Worm (Caenorhabditis elegans) whole organism, L3 larva: ENCODE results near the gene rib-2.
A peak's percentile ranks its signal among the peaks of the same experiment; 100 is the strongest.

Source experiments
- ZK546.5 ChIP-seq: sonication (generic microtip); optimal IDR thresholded peaks from 2 replicates; lab custom pipeline; 2017; ENCODE audit warnings: missing biosample characterization, missing genetic modification characterization
- ama-1 ChIP-seq: fragments of 150-350 bp; optimal IDR thresholded peaks from 2 replicates; lab custom pipeline; 2018
- ceh-16 ChIP-seq: sonication (generic microtip); optimal IDR thresholded peaks from 2 replicates; lab custom pipeline; 2017; ENCODE audit warnings: missing biosample characterization, missing genetic modification characterization
- ceh-28 ChIP-seq: fragments of 150-350 bp; optimal IDR thresholded peaks from 2 replicates; lab custom pipeline; 2014; ENCODE audit warnings: missing biosample characterization, missing genetic modification reagents, missing genetic modification characterization
- ceh-82 ChIP-seq: fragments of 150-350 bp; optimal IDR thresholded peaks from 2 replicates; lab custom pipeline; 2014; ENCODE audit warnings: missing biosample characterization, missing genetic modification characterization
- ceh-9 ChIP-seq: sonication (generic microtip); optimal IDR thresholded peaks from 2 replicates; lab custom pipeline; 2018; ENCODE audit warnings: missing biosample characterization, missing genetic modification characterization
- daf-12 ChIP-seq: fragments of 150-350 bp; optimal IDR thresholded peaks from 2 replicates; lab custom pipeline; 2014; ENCODE audit warnings: missing biosample characterization, missing genetic modification reagents, missing genetic modification characterization
- elt-1 ChIP-seq: fragments of 150-350 bp; optimal IDR thresholded peaks from 2 replicates; lab custom pipeline; 2014; ENCODE audit warnings: missing biosample characterization, missing genetic modification characterization
- elt-2 ChIP-seq: sonication (generic microtip); optimal IDR thresholded peaks from 2 replicates; lab custom pipeline; 2016; ENCODE audit warnings: missing genetic modification reagents, mild to moderate bottlenecking, missing genetic modification characterization, missing compliant biosample characterization
- elt-3 ChIP-seq, 3 experiments: fragments of 150-350 bp in 1 of 3; sonication (generic microtip) in 2 of 3; optimal IDR thresholded peaks; 2 replicates in 2 of 3; 4 replicates in 1 of 3; lab custom pipeline; 2014 to 2017; ENCODE audit warnings: missing biosample characterization in 3 of 3, missing genetic modification characterization in 3 of 3
- fkh-10 ChIP-seq: sonication (generic microtip); optimal IDR thresholded peaks from 2 replicates; lab custom pipeline; 2017; ENCODE audit warnings: missing biosample characterization, missing genetic modification reagents, missing genetic modification characterization
- hmg-11 ChIP-seq: sonication (generic microtip); optimal IDR thresholded peaks from 2 replicates; lab custom pipeline; 2016; ENCODE audit warnings: missing genetic modification characterization, missing compliant biosample characterization
- lin-39 ChIP-seq: fragments of 150-350 bp; optimal IDR thresholded peaks from 2 replicates; lab custom pipeline; 2018; ENCODE audit warnings: missing biosample characterization, missing genetic modification reagents, missing genetic modification characterization
- lsy-12 ChIP-seq: sonication (generic microtip); optimal IDR thresholded peaks from 2 replicates; lab custom pipeline; 2016; ENCODE audit warnings: mild to moderate bottlenecking, missing genetic modification characterization, missing compliant biosample characterization
- mdl-1 ChIP-seq: fragments of 150-350 bp; optimal IDR thresholded peaks from 2 replicates; lab custom pipeline; 2014; ENCODE audit warnings: missing biosample characterization, missing genetic modification characterization
- mml-1 ChIP-seq: fragments of 150-350 bp; sonication (generic microtip); optimal IDR thresholded peaks from 3 replicates; lab custom pipeline; 2014; ENCODE audit warnings: missing biosample characterization, missing genetic modification characterization
- nhr-11 ChIP-seq: fragments of 150-350 bp; optimal IDR thresholded peaks from 2 replicates; lab custom pipeline; 2014; ENCODE audit warnings: missing biosample characterization, missing genetic modification characterization
- nhr-23 ChIP-seq: fragments of 150-350 bp; optimal IDR thresholded peaks from 2 replicates; lab custom pipeline; 2014; ENCODE audit warnings: missing biosample characterization, missing genetic modification reagents, missing genetic modification characterization
- nhr-237 ChIP-seq: fragments of 150-350 bp; optimal IDR thresholded peaks from 2 replicates; lab custom pipeline; 2014; ENCODE audit warnings: missing biosample characterization, missing genetic modification characterization
- nhr-28 ChIP-seq: fragments of 150-350 bp; optimal IDR thresholded peaks from 2 replicates; lab custom pipeline; 2014; ENCODE audit warnings: missing biosample characterization, missing genetic modification characterization
- nhr-43 ChIP-seq: sonication (generic microtip); optimal IDR thresholded peaks from 2 replicates; lab custom pipeline; 2016; ENCODE audit warnings: mild to moderate bottlenecking, missing genetic modification characterization, missing compliant biosample characterization; ENCODE audit not compliant: poor library complexity, severe bottlenecking
- nhr-67 ChIP-seq: fragments of 150-350 bp; optimal IDR thresholded peaks from 2 replicates; lab custom pipeline; 2014; ENCODE audit warnings: missing biosample characterization, missing genetic modification characterization
- nhr-76 ChIP-seq: fragments of 150-350 bp; sonication (generic microtip); optimal IDR thresholded peaks from 5 replicates; lab custom pipeline; 2014; ENCODE audit warnings: missing biosample characterization, missing genetic modification characterization
- nhr-77 ChIP-seq: fragments of 150-350 bp; optimal IDR thresholded peaks from 2 replicates; lab custom pipeline; 2014; ENCODE audit warnings: missing biosample characterization, missing genetic modification characterization
- pha-4 ChIP-seq: fragments of 150-350 bp; optimal IDR thresholded peaks from 2 replicates; lab custom pipeline; 2014; ENCODE audit warnings: missing biosample characterization, missing genetic modification reagents, missing genetic modification characterization
- pqm-1 ChIP-seq: fragments of 150-350 bp; optimal IDR thresholded peaks from 2 replicates; lab custom pipeline; 2017; ENCODE audit warnings: missing biosample characterization, missing genetic modification characterization, inconsistent platforms
- sea-2 ChIP-seq: fragments of 150-350 bp; sonication (generic microtip); optimal IDR thresholded peaks from 4 replicates; lab custom pipeline; 2014; ENCODE audit warnings: missing biosample characterization, missing genetic modification reagents, missing genetic modification characterization
- snpc-4 ChIP-seq: fragments of 150-350 bp; optimal IDR thresholded peaks from 2 replicates; lab custom pipeline; 2014; ENCODE audit warnings: missing biosample characterization, missing genetic modification characterization
- unc-39 ChIP-seq: sonication (generic microtip); optimal IDR thresholded peaks from 4 replicates; lab custom pipeline; 2017; ENCODE audit warnings: missing biosample characterization, missing genetic modification characterization
- unc-62 ChIP-seq: fragments of 150-350 bp; sonication (generic microtip); optimal IDR thresholded peaks from 4 replicates; lab custom pipeline; 2014; ENCODE audit warnings: missing biosample characterization, missing genetic modification reagents, missing genetic modification characterization
- ztf-4 ChIP-seq: fragments of 150-350 bp; optimal IDR thresholded peaks from 2 replicates; lab custom pipeline; 2014; ENCODE audit warnings: missing biosample characterization, missing genetic modification characterization

Gene rib-2

ce11 chrIII:10706972-10707438 lies 35.6 kb upstream of the rib-2 start, which contains the start of the genes Y39A1A.21 and Y39A1A.22 (continued):
- TF ChIP-seq mml-1 (tag; lab: Kevin White, UChicago) (no peak), sea-2 (GFP tag; lab: Kevin White, UChicago) (no peak), daf-12 (tag; lab: Kevin White, UChicago) (no peak), nhr-28 (tag; lab: Kevin White, UChicago) (no peak)

DNA sequence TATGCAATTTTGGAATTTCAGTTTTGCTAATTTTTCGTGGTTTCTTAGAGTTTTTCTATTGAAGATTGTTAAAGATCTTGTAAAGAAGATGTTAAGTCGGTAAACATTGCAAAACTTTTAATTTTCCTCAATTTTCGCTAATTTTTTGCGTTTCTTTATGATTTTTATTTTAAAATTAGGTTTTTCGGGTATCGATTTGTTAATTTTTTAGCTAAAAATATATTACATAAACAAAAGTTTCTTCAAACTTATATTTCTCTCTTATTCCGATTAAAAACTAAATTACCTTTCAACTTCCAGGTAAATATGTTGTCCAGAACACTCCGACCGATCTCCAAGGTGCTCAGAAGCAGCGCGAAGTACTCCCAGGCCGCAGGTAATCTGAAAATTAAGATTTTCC lies 35.1 kb upstream of the rib-2 start, which contains the start of gene mrpl-12:
Gene mrpl-12 (plus strand): TSS at position 301 of the 400 bp plus-strand sequence.
- TF ChIP-seq ceh-9 (tag; lab: Kevin White, UChicago) (no peak), ceh-28 (tag; lab: Kevin White, UChicago) (no peak), elt-3 (tag; optimal IDR thresholded peaks at IDR 0.05; lab: Kevin White, UChicago) (no peak)

DNA sequence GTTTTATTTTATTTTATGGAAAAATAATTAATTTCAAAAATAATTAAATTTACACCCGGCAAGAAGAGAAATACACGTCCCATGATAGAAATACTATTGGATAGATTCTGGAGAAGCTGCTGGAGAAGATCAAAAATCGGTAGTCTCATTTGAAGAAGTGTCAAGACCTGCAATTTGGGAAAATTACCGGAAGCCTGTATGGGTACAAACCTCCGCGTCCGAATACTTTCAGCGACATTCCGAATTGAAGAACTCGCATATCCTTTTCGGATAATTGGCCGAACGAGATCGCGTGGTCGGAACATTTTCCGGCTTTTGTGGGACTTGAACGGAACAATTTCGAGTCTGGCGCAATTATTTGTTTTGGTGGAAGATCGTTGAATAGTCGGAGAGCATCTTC lies 34.1 kb upstream of the rib-2 start:
- TF ChIP-seq lin-39 (tag; lab: Kevin White, UChicago): no peak
- TF ChIP-seq nhr-76 (tag; lab: Kevin White, UChicago): no peak
- no peak for TF ChIP-seq fkh-10 (GFP tag; lab: Kevin White, UChicago)
- no peak for TF ChIP-seq ceh-82
- no peak for TF ChIP-seq nhr-28 (tag; lab: Kevin White, UChicago)
- TF ChIP-seq nhr-77: no peak
- TF ChIP-seq hmg-11 (tag; lab: Kevin White, UChicago): no peak

- TF ChIP-seq nhr-76 (tag; lab: Kevin White, UChicago): no peak
- no peak for TF ChIP-seq elt-2 (tag; lab: Kevin White, UChicago)
- TF ChIP-seq unc-39 (tag; lab: Kevin White, UChicago): no peak
- TF ChIP-seq ZK546.5: no peak
- no peak for TF ChIP-seq unc-62 (GFP tag; lab: Kevin White, UChicago)
- no peak for TF ChIP-seq elt-3 (tag; optimal IDR thresholded peaks at IDR 0.05; lab: Kevin White, UChicago)
Measured at ce11 chrIII:10709676-10710075, 32.9 kb upstream of the rib-2 start.

DNA sequence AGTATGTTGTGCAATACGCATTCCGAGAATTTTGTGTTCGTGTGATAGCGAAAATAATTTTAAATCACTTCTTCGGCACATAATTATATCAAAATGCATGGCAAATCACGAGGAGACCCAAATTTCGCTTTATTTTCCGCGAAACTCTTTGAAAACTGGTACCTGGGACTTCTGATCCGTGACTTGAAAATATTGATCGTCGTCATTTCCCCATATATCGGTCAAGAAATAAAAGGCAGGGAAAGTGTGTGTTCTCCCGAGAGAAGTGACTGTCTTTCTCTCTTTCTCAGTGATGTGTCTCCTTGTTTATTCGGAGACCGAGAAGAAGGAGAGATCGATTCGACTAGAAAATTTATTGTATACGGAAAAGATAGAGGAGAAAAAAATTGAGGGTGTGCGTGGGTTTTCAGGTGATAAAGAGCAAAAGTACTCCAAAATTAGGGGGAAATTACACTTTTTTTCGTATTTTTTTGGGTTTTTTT lies 31.4 kb upstream of the rib-2 start, which contains the start of gene W09D10.5:
Gene W09D10.5 (minus strand): TSS at position 345 of the 482 bp plus-strand sequence.
- peak; percentile 47 for TF ChIP-seq elt-2 (tag; lab: Kevin White, UChicago)
- peak; percentile 29 for TF ChIP-seq pqm-1 (tag; lab: Kevin White, UChicago)
- TF ChIP-seq ceh-28 (tag; lab: Kevin White, UChicago): peak; percentile 55
- peak; percentile 43 for TF ChIP-seq ztf-4 (tag; lab: Kevin White, UChicago)
- no peak for TF ChIP-seq mml-1 (tag; lab: Kevin White, UChicago)
- no peak for TF ChIP-seq elt-1
- TF ChIP-seq ZK546.5: no peak
- peak; percentile 68 for TF ChIP-seq lsy-12 (tag; lab: Kevin White, UChicago)
- peak; percentile 47 for TF ChIP-seq nhr-43 (tag; lab: Kevin White, UChicago)
- peak; percentile 72 for TF ChIP-seq nhr-23 (tag; lab: Kevin White, UChicago)
- no peak for TF ChIP-seq nhr-67
- TF ChIP-seq pha-4 (tag; lab: Kevin White, UChicago): peak; percentile 49
- peak; percentile 90 for TF ChIP-seq ama-1 (lab: Kevin White, UChicago)
- TF ChIP-seq, all 47 proteins: peak for 9

DNA sequence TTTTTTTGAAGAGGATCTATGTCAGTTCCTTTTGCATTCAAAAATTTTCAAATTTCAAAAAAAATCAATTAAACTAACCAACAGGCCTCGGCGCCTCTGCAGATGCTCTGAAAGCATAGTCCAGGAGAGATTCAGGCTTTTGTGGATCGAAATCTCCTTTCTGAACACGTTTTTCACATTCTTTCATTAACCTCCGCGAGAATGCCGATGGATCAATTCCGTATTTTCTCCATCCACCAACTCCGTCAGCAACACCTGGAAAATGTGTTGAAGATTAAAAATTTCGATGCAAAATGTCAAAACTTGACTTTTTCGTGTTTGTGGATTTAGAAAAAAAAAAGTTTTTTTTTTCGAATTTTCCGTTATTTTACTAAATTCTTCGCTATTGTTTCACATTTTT lies 28.1 kb upstream of the rib-2 start:
- peak; percentile 33 for TF ChIP-seq ama-1 (lab: Kevin White, UChicago)
- TF ChIP-seq snpc-4: no peak

DNA sequence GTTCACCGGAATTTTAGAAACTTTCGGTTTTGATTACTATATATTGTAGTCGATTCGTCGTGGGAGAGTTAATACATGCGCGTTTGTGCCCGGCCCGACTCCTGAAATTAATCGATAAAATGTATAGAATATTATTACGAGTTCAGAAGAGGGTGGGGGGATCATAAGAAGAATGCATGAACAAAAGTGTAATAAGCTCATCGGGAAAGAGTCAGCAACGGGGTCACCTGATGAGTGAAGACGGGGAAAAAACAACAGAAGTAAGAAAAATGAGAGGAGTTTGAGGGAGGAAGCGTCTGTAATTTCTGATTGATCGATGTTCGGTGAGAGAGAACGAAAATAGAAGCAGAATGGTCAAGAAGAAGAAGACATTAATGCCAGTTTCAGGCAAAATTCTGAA lies 26.5 kb upstream of the rib-2 start, which contains the start of gene W09D10.4:
Gene W09D10.4 (minus strand): TSS at position 101 of the 400 bp plus-strand sequence.
- TF ChIP-seq ceh-16 (tag; lab: Kevin White, UChicago) (no peak), nhr-11 (tag; lab: Kevin White, UChicago) (no peak), elt-2 (tag; lab: Kevin White, UChicago) (peak; percentile 3), lin-39 (tag; lab: Kevin White, UChicago) (no peak), nhr-237 (tag; lab: Kevin White, UChicago) (no peak), nhr-23 (tag; lab: Kevin White, UChicago) (no peak), mdl-1 (tag; lab: Kevin White, UChicago) (no peak), nhr-28 (tag; lab: Kevin White, UChicago) (no peak), ama-1 (lab: Kevin White, UChicago) (peak; percentile 27), pha-4 (tag; lab: Kevin White, UChicago) (no peak), nhr-67 (no peak), elt-1 (no peak), mml-1 (tag; lab: Kevin White, UChicago) (no peak)
